Worm (Caenorhabditis elegans): Measurements from ENCODE around the gene K04D7.6.

ce11 chrIV:10216078-10216477 is 10.0 kb upstream of the K04D7.6 start, which contains the start of gene col-124:
- TF ChIP-seq nhr-76 (tag; optimal IDR thresholded peaks at IDR 0.05) (no peak), lin-38 (GFP tag; IDR thresholded peaks at IDR 0.05) (no peak), nhr-10 (tag; optimal IDR thresholded peaks at IDR 0.05) (no peak), saeg-2 (GFP tag; IDR thresholded peaks at IDR 0.05) (no peak), fos-1 (tag; optimal IDR thresholded peaks at IDR 0.05) (no peak), nhr-77 (tag; optimal IDR thresholded peaks at IDR 0.05) (no peak), nhr-111 (GFP tag; optimal IDR thresholded peaks at IDR 0.05) (no peak), nhr-11 (tag; optimal IDR thresholded peaks at IDR 0.05) (no peak), ama-1 (optimal IDR thresholded peaks at IDR 0.05) (no peak), fkh-10 (GFP tag; optimal IDR thresholded peaks at IDR 0.05) (no peak), skn-1 (tag; optimal IDR thresholded peaks at IDR 0.05) (no peak)

Data from whole organism, L4 larva.